Worm (Caenorhabditis elegans) whole organism, dauer: ENCODE results near the gene spc-2.

ENCODE experiments used
- unc-62 ChIP-seq: sonication (generic microtip); optimal IDR thresholded peaks from 2 replicates; lab custom pipeline; 2017; ENCODE audit warnings: missing biosample characterization, missing genetic modification reagents, missing genetic modification characterization

The spc-2 gene

DNA sequence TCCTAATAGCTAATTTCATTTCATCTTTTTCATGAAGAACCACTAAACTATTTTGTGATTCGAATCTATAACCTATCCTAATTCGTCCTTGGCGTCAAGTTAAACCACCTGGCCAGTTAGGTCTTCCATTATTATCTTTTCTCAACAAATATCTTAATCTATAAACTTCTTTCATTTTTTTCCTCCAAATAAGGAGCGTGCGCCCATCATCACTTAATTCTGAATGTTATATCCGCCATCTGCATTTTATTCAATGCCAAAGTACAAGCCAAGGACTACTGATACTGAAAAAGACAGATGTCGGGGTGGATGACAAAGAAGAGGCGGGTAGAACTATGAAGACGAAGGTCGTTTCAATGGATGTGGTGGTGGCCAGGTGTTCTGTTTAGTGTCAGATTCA is 47.2 kb downstream of the spc-2 start:
- no peak for TF ChIP-seq unc-62 (GFP tag; lab: Kevin White, UChicago)

DNA sequence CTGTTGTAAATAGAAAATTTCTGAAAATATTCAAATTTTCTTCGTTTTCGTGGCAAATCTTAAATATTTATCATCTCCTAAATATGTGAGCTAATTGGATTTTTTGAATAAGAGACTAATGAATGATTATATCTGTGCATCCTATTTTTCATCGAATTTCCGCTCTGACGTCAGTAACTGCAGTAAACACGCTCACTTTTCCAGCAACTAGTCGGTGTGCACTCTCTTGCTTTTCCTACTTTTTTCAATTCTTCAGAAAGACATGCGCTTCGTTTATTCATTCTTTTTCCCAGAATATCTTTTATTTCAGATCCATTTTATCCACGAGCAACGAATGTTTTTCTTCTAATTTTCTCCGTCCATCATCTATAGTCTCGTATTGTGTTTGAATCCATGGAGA is 47.8 kb downstream of the spc-2 start:
- TF ChIP-seq unc-62 (GFP tag; lab: Kevin White, UChicago): no peak

DNA sequence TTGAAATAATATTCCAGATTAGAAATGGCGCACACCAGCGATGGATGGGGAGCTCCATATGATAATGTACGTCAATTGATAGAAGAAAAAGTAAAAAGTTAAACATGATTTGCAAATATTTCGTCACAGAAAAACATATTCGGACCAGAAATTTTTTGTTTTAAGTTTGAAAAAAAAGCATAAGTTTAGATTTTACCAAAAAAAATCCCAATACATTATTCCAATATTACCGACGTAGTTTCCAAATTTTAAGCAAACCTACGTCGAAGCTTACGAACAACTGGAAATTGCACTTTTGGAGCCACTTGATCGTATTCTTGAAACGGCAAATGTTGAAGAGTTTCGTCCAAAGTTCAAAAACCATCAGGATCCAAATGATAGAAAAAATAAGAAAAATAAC is 51.0 kb downstream of the spc-2 start, which contains the start of gene henn-1:
Gene henn-1 (plus strand): TSS at position 18 of the 400 bp plus-strand sequence.
- no peak for TF ChIP-seq unc-62 (GFP tag; lab: Kevin White, UChicago)

DNA sequence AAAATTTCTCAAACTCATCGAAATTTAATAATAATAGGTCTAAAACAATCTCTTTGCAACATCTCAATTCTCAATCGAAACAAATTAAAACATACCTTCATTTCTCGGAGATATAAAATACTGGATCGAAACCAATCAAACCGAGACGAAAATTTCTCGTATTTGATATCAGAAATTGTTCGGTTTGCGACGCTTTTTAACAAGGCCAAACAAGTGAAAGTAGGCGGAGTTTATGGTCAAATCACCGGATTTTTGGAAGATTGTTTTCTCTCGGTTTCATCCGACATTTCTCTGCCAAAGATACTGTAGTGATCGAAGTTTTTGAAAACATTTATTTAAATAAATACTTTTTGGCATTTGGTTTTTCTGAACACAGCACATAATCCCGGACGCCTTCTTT is 53.7 kb downstream of the spc-2 start, which contains the start of gene C02F5.14:
Gene C02F5.14 (minus strand): TSS at position 157 of the 400 bp plus-strand sequence.
- TF ChIP-seq unc-62 (GFP tag; lab: Kevin White, UChicago): no peak

DNA sequence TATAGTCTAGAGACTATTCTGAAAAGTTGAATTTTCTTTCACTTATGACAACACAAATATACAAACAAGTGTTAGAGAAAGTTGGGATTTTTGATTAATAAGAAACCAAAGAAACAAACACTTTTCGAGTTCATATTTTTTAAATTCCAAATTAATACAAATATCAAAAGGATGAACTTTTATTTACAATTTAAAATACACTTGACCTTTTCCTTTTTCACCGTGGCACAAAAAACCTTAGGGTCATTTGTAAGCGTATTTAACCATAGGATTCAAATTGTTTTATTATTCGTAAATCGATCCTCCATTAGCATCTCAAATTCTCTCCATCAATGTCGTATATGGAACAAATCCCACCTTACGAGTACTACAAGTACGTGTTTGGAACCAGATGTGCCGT is 54.2 kb downstream of the spc-2 start, which contains the start of gene C02F5.5:
Gene C02F5.5 (plus strand): TSS at position 301 of the 400 bp plus-strand sequence.
- TF ChIP-seq unc-62 (GFP tag; lab: Kevin White, UChicago): no peak

DNA sequence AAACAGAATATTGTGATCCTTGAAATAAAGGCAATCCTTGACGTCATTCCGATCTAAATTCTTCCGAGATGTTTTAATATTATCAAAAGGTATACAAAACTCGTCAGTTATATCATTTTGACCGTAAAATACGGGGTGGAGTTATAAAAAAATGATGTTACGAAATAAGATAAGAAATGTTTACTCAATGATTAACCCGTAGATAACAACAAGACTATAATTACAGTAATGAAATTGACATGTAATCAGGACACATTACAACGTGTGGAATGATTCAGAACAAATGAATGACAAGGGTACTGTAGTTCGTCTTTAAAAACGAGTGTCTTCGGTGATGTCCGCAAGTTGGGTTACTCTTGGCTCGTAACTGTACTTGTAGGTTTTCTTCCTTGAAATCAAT is 56.1 kb downstream of the spc-2 start, which contains the start of gene tsp-2:
Gene tsp-2 (minus strand): TSS at position 109 of the 400 bp plus-strand sequence.
- no peak for TF ChIP-seq unc-62 (GFP tag; lab: Kevin White, UChicago)
